Worm (Caenorhabditis elegans): ENCODE measurements around the gene srg-11.

DNA sequence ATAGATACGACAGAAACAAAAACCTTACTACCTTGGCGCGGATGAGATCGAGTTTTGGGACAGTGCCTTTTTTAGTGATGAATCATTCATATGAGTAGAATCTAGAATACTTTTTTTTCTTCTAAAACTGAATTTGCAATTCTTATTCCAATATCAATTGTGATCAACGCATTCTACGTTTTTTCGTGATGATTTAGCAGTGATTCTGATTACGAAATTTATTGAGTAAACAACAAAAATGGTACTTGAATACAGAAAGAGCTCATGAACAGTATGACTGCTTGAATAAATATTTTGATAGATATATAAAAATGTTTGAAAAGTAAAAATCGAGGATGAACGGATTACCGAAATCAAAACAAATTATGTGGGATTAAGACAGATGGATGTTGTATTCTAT, 35.3 kb downstream of the srg-11 start, which contains the start of gene him-18:
- TF ChIP-seq ama-1 (optimal IDR thresholded peaks at IDR 0.05) = no peak
- no peak for TF ChIP-seq unc-62 (GFP tag; optimal IDR thresholded peaks at IDR 0.05 in 1 of 2)
- no peak for TF ChIP-seq unc-62 (tag; optimal IDR thresholded peaks at IDR 0.05)
- no peak for TF ChIP-seq tag-97 (GFP tag; IDR thresholded peaks at IDR 0.05)
- no peak for TF ChIP-seq rbr-2 (tag; optimal IDR thresholded peaks at IDR 0.05)

Measured in whole organism, L4 larva.